Fruit fly (Drosophila melanogaster): ENCODE measurements around the gene S-Lap3.
A peak's percentile ranks its signal among the peaks of the same experiment; 100 is the strongest.

Gene S-Lap3

DNA sequence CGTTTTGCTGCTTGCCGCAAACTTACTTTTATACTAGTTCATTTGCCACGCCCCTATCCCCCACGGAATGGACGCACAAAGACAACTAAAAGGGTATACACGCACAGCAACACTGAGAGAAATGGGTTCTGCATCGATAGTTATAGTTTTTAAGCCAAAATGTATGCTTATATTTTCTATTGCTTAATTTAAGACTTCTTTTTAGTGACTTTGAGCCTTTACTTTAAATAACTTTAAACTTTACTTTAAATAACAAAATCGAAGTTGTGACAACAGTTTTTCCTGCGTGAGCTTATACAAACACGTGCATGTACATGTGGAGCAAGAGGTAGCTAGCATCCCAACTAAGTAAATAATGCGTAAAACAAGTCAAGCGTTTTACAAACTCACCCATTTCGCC is 17.5 kb downstream of the S-Lap3 start (continued):
- TF ChIP-seq danr (GFP tag; IDR thresholded peaks at IDR 0.05) (no peak), ATbp (GFP tag; optimal IDR thresholded peaks at IDR 0.05) (no peak), ranshi (GFP tag; IDR thresholded peaks at IDR 0.05) (0 out of 2 replicates have a peak, but pooled peaks have one; percentile 22), CG2712 (tag; optimal IDR thresholded peaks at IDR 0.05) (peak; percentile 17), CG30403 (GFP tag; optimal IDR thresholded peaks at IDR 0.05) (peak; percentile 19), zen (tag; optimal IDR thresholded peaks at IDR 0.05) (no peak), pfk (GFP tag; optimal IDR thresholded peaks at IDR 0.05) (no peak), CG42726 (GFP tag; IDR thresholded peaks at IDR 0.05; ENCODE audit: partially characterized antibody) (no peak), CG32532 (GFP tag; IDR thresholded peaks at IDR 0.05) (no peak; the same call in 1 of the 2 replicates), CG12155 (GFP tag; optimal IDR thresholded peaks at IDR 0.05) (no peak), pb (GFP tag; optimal IDR thresholded peaks at IDR 0.05) (no peak), CG7928 (GFP tag; optimal IDR thresholded peaks at IDR 0.05) (no peak), Dref (GFP tag; IDR thresholded peaks at IDR 0.05) (no peak), run (tag; optimal IDR thresholded peaks at IDR 0.05) (no peak), sob (GFP tag; IDR thresholded peaks at IDR 0.05) (no peak; the same call in 1 of the 2 replicates), CG12236 (GFP tag; optimal IDR thresholded peaks at IDR 0.05) (no peak), Sin3A (optimal IDR thresholded peaks at IDR 0.05) (no peak), Dad (GFP tag; optimal IDR thresholded peaks at IDR 0.05) (no peak), CG14441 (GFP tag; IDR thresholded peaks at IDR 0.05) (no peak), E2f1 (GFP tag; IDR thresholded peaks at IDR 0.05) (no peak), CG1603 (tag; optimal IDR thresholded peaks at IDR 0.05) (no peak), Ets97D (GFP tag; optimal IDR thresholded peaks at IDR 0.05) (no peak), lmd (GFP tag; IDR thresholded peaks at IDR 0.05) (no peak; the same call in 1 of the 2 replicates), CG4282 (GFP tag; optimal IDR thresholded peaks at IDR 0.05) (no peak), CG2129 (GFP tag; IDR thresholded peaks at IDR 0.05; ENCODE audit: partially characterized antibody) (no peak), rib (GFP tag; IDR thresholded peaks at IDR 0.05) (no peak), CG9727 (GFP tag; optimal IDR thresholded peaks at IDR 0.05) (peak; percentile 20), scrt (GFP tag; optimal IDR thresholded peaks at IDR 0.05) (peak; percentile 16), Mad (GFP tag; optimal IDR thresholded peaks at IDR 0.05) (no peak), Chrac-16 (GFP tag; optimal IDR thresholded peaks at IDR 0.05) (no peak), CG17802 (tag; optimal IDR thresholded peaks at IDR 0.05) (no peak), H2.0 (GFP tag; IDR thresholded peaks at IDR 0.05) (no peak), CG2678 (tag; optimal IDR thresholded peaks at IDR 0.05) (peak; percentile 60), Vsx1 (GFP tag; optimal IDR thresholded peaks at IDR 0.05) (no peak), D (optimal IDR thresholded peaks at IDR 0.05) (no peak), D (GFP tag; optimal IDR thresholded peaks at IDR 0.05) (no peak), CG10274 (GFP tag; optimal IDR thresholded peaks at IDR 0.05) (no peak), CG18599 (GFP tag; optimal IDR thresholded peaks at IDR 0.05) (peak; percentile 75), ewg (GFP tag; optimal IDR thresholded peaks at IDR 0.05) (no peak), CG10267 (tag; optimal IDR thresholded peaks at IDR 0.05) (no peak), zen2 (GFP tag; IDR thresholded peaks at IDR 0.05; ENCODE audit: partially characterized antibody) (no peak), Oli (tag; optimal IDR thresholded peaks at IDR 0.05) (peak; percentile 8), CG6175 (GFP tag; IDR thresholded peaks at IDR 0.05) (no peak), jigr1 (GFP tag; IDR thresholded peaks at IDR 0.05) (no peak), CG11456 (GFP tag; IDR thresholded peaks at IDR 0.05) (no peak), CG3065 (GFP tag; optimal IDR thresholded peaks at IDR 0.05) (no peak), CG2889 (GFP tag; IDR thresholded peaks at IDR 0.05) (no peak), NfI (GFP tag; optimal IDR thresholded peaks at IDR 0.05) (no peak), sima (GFP tag; optimal IDR thresholded peaks at IDR 0.05) (no peak), Fer1 (GFP tag; optimal IDR thresholded peaks at IDR 0.05) (peak; percentile 49), tna (GFP tag; IDR thresholded peaks at IDR 0.05; ENCODE audit: partially characterized antibody) (no peak), Dip2 (GFP tag; IDR thresholded peaks at IDR 0.05) (no peak), sens (GFP tag) (no peak)
